Worm (Caenorhabditis elegans) whole organism, L4/young adult: ENCODE results near the gene F22B7.1.

ENCODE experiments used
- W03F9.2 ChIP-seq: fragments of 150-350 bp; optimal IDR thresholded peaks from 2 replicates; lab custom pipeline; 2014; ENCODE audit warnings: missing biosample characterization, missing genetic modification characterization
- dao-5 ChIP-seq: sonication (generic microtip); optimal IDR thresholded peaks from 2 replicates; lab custom pipeline; 2016; ENCODE audit warnings: missing genotype, missing genetic modification characterization, moderate library complexity, missing compliant biosample characterization
- him-1 ChIP-seq: sonication (generic microtip); optimal IDR thresholded peaks from 2 replicates; lab custom pipeline; 2016; ENCODE audit warnings: missing genotype, missing genetic modification reagents, missing genetic modification characterization, missing compliant biosample characterization

DNA sequence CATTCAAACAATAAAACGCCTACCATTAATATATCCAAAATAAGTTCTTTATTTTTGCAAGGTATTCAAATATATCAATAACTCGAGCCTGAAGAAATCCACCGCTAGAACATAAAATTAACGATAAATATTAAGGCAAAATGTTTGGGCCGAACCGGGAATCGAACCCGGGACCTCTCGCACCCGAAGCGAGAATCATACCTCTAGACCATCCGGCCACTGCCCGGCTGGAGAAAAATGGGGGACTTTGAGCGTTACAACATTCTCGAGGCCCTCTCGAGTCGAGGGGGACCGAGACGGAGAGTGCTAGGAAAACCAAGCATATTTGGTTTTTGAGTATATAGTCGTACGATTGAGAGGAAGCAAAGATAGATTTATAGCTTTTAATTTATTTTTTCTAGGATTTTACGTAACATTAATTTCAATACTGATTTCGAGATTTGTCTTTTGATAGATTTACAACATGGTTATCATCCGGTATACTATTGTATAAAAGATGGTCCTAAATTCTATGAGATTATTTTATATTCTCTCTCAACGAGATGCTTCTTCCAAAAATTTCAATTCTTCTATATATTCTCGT is 14.8 kb upstream of the F22B7.1 start, which contains the start of gene flp-23:
- TF ChIP-seq dao-5 (tag; lab: Kevin White, UChicago) (no peak), W03F9.2 (no peak), him-1 (tag; lab: Kevin White, UChicago) (peak; percentile 59)
